Worm (Caenorhabditis elegans): ENCODE results near the gene ubc-26.

DNA sequence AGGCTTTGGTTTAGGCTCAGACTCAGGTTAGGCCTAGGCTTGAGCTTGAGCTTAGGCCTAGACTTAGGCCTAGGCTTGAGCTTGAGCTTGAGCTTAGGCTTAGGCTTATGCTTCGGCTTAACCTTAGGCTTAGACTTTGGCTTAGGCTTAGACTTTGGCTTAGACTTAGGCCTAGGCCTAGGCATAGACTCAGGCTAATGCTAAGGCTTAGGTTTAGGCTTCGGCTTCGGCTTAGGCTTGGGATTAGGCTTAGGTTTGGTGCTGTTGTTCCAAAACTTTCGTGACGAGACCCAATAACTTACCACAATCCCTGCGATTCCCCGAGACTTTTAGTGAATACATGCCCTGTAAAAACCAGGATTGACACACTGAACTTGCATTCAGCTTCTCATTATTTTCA is 39.5 kb upstream of the ubc-26 start:
- TF ChIP-seq dao-5 (tag; optimal IDR thresholded peaks at IDR 0.05) (no peak), him-1 (tag; optimal IDR thresholded peaks at IDR 0.05) (no peak)
